Fruit fly (Drosophila melanogaster) whole organism, embryonic: ENCODE measurements around the gene Sec63.

Experiments used
- Antp ChIP-seq: fragments of 200-800 bp; sonication (Bioruptor generic); optimal IDR thresholded peaks from 3 replicates; lab custom pipeline; 2016; ENCODE audit warnings: missing biosample characterization, missing genetic modification characterization
- Awh ChIP-seq: fragments of 200-800 bp; sonication (Bioruptor generic); IDR thresholded peaks from 2 replicates; pipeline ENCODE4, ENCODE4 v1.3.6; 2022; ENCODE audit warnings: missing biosample characterization, missing genetic modification characterization
- B-H1 ChIP-seq: fragments of 200-800 bp; sonication (Bioruptor generic); IDR thresholded peaks from 3 replicates; pipeline ENCODE4 v1.3.6; 2022; ENCODE audit warnings: missing biosample characterization, missing genetic modification characterization
- CG10209 ChIP-seq: fragments of 200-800 bp; sonication (Bioruptor generic); optimal IDR thresholded peaks from 3 replicates; lab custom pipeline; 2017; ENCODE audit warnings: missing biosample characterization, mild to moderate bottlenecking, missing genetic modification characterization, missing genetic modification reagents
- CG10321 ChIP-seq: fragments of 200-800 bp; sonication (Bioruptor generic); IDR thresholded peaks from 2 replicates; pipeline ENCODE4 v1.3.6; 2022; ENCODE audit warnings: missing biosample characterization, missing genetic modification characterization
- CG11093 ChIP-seq: fragments of 200-800 bp; sonication (Bioruptor generic); IDR thresholded peaks from 3 replicates; pipeline ENCODE4 v1.3.6; 2022; ENCODE audit warnings: missing biosample characterization, missing genetic modification characterization
- CG11723 ChIP-seq: fragments of 200-800 bp; sonication (Bioruptor generic); optimal IDR thresholded peaks from 2 replicates; lab custom pipeline; 2017; ENCODE audit warnings: missing biosample characterization, mild to moderate bottlenecking, missing genetic modification characterization
- CG14441 ChIP-seq: fragments of 200-800 bp; sonication (Bioruptor generic); IDR thresholded peaks from 2 replicates; pipeline ENCODE4 v1.3.6; 2022; ENCODE audit warnings: missing biosample characterization, missing genetic modification characterization
- CG14860 ChIP-seq: fragments of 200-800 bp; sonication (Bioruptor generic); IDR thresholded peaks from 3 replicates; pipeline ENCODE4 v1.3.6; 2022; ENCODE audit warnings: missing biosample characterization, missing genetic modification characterization; ENCODE audit not compliant: partially characterized antibody
- CG17568 ChIP-seq: fragments of 200-800 bp; sonication (Bioruptor generic); optimal IDR thresholded peaks from 2 replicates; lab custom pipeline; 2018; ENCODE audit warnings: missing biosample characterization, mild to moderate bottlenecking, missing genetic modification characterization, moderate library complexity
- CG1792 ChIP-seq: fragments of 200-800 bp; sonication (Bioruptor generic); optimal IDR thresholded peaks from 2 replicates; lab custom pipeline; 2016; ENCODE audit warnings: missing biosample characterization, missing genetic modification characterization
- CG1832 ChIP-seq: fragments of 200-800 bp; sonication (Bioruptor generic); optimal IDR thresholded peaks from 2 replicates; lab custom pipeline; 2017; ENCODE audit warnings: missing biosample characterization, mild to moderate bottlenecking, missing genetic modification characterization, inconsistent platforms
- CG32532 ChIP-seq: fragments of 200-800 bp; sonication (Bioruptor generic); IDR thresholded peaks from 2 replicates; pipeline ENCODE4 v1.3.6; 2022; ENCODE audit warnings: missing biosample characterization, missing genetic modification characterization
- CG33557 ChIP-seq: fragments of 200-800 bp; sonication (Bioruptor generic); optimal IDR thresholded peaks from 2 replicates; lab custom pipeline; 2019; ENCODE audit warnings: missing biosample characterization, mild to moderate bottlenecking, missing genetic modification characterization, moderate library complexity
- CG3995 ChIP-seq: fragments of 200-800 bp; sonication (Bioruptor generic); optimal IDR thresholded peaks from 3 replicates; lab custom pipeline; 2016; ENCODE audit warnings: missing biosample characterization, missing genetic modification characterization
- CG4328 ChIP-seq: fragments of 200-800 bp; sonication (Bioruptor generic); optimal IDR thresholded peaks from 3 replicates; lab custom pipeline; 2017; ENCODE audit warnings: missing biosample characterization, missing genetic modification reagents, missing genetic modification characterization
- CG4360 ChIP-seq: fragments of 200-800 bp; sonication (Bioruptor generic); IDR thresholded peaks from 2 replicates; pipeline ENCODE4 v1.3.6; 2022; ENCODE audit warnings: missing biosample characterization, missing genetic modification characterization
- CG5245 ChIP-seq: fragments of 200-800 bp; sonication (Bioruptor generic); optimal IDR thresholded peaks from 3 replicates; lab custom pipeline; 2016; ENCODE audit warnings: missing biosample characterization, missing genetic modification characterization
- CG6272 ChIP-seq: fragments of 200-800 bp; sonication (Bioruptor generic); IDR thresholded peaks from 2 replicates; pipeline ENCODE4 v1.3.6; 2022; ENCODE audit warnings: missing biosample characterization, missing genetic modification characterization
- CG6765 ChIP-seq: fragments of 200-800 bp; sonication (Bioruptor generic); optimal IDR thresholded peaks from 3 replicates; lab custom pipeline; 2017; ENCODE audit warnings: missing biosample characterization, mild to moderate bottlenecking, missing genetic modification characterization
- CG6791 ChIP-seq: fragments of 200-800 bp; sonication (Bioruptor generic); IDR thresholded peaks from 3 replicates; pipeline ENCODE4 v1.3.6; 2022; ENCODE audit warnings: missing biosample characterization, missing genetic modification characterization; ENCODE audit not compliant: partially characterized antibody
- CG6813 ChIP-seq: fragments of 200-800 bp; sonication (Bioruptor generic); optimal IDR thresholded peaks from 2 replicates; lab custom pipeline; 2017; ENCODE audit warnings: missing biosample characterization, missing genetic modification characterization, mild to moderate bottlenecking, moderate library complexity, missing genetic modification reagents
- CG7839 ChIP-seq: fragments of 200-800 bp; sonication (Bioruptor generic); optimal IDR thresholded peaks from 3 replicates; lab custom pipeline; 2018; ENCODE audit warnings: missing biosample characterization, mild to moderate bottlenecking, missing genetic modification characterization, moderate library complexity
- CG7963 ChIP-seq: fragments of 200-800 bp; sonication (Bioruptor generic); IDR thresholded peaks from 3 replicates; pipeline ENCODE4 v1.3.6; 2022; ENCODE audit warnings: missing biosample characterization, missing genetic modification characterization; ENCODE audit not compliant: partially characterized antibody
- CG8290 ChIP-seq, 3 experiments: fragments of 200-800 bp; sonication (Bioruptor generic); optimal IDR thresholded peaks; 2 replicates each; lab custom pipeline; 2016 to 2019; ENCODE audit warnings: missing biosample characterization in 3 of 3, missing genetic modification characterization in 3 of 3, mild to moderate bottlenecking in 2 of 3, moderate library complexity in 1 of 3
- CG8478 ChIP-seq: fragments of >200 bp; optimal IDR thresholded peaks from 2 replicates; lab custom pipeline; 2018
- CG8944 ChIP-seq: fragments of 200-800 bp; sonication (Bioruptor generic); optimal IDR thresholded peaks from 3 replicates; lab custom pipeline; 2016; ENCODE audit warnings: missing biosample characterization, missing genetic modification characterization
- Dll ChIP-seq: fragments of 200-800 bp; sonication (Bioruptor generic); IDR thresholded peaks from 4 replicates; pipeline ENCODE4 v1.3.6; 2022; ENCODE audit warnings: missing biosample characterization, missing genetic modification characterization; ENCODE audit not compliant: partially characterized antibody
- E2f1 ChIP-seq: fragments of 200-800 bp; sonication (Bioruptor generic); IDR thresholded peaks from 2 replicates; pipeline ENCODE4 v1.3.6; 2022; ENCODE audit warnings: missing biosample characterization, missing genetic modification characterization
- Ets97D ChIP-seq: fragments of 200-800 bp; sonication (Bioruptor generic); optimal IDR thresholded peaks from 3 replicates; lab custom pipeline; 2016; ENCODE audit warnings: missing biosample characterization, missing genetic modification characterization
- MTF-1 ChIP-seq: fragments of 200-800 bp; sonication (Bioruptor generic); optimal IDR thresholded peaks from 2 replicates; lab custom pipeline; 2018; ENCODE audit warnings: missing biosample characterization, mild to moderate bottlenecking, missing genetic modification characterization, borderline replicate concordance
- Myb ChIP-seq: fragments of 200-800 bp; sonication (Bioruptor generic); optimal IDR thresholded peaks from 2 replicates; lab custom pipeline; 2016; ENCODE audit warnings: missing biosample characterization, missing genetic modification characterization
- Rfx ChIP-seq: fragments of 200-800 bp; sonication (Bioruptor generic); IDR thresholded peaks from 2 replicates; pipeline ENCODE4 v1.3.6; 2022; ENCODE audit warnings: missing biosample characterization, missing genetic modification characterization
- Sry-β ChIP-seq: fragments of 200-800 bp; sonication (Bioruptor generic); optimal IDR thresholded peaks from 2 replicates; lab custom pipeline; 2018; ENCODE audit warnings: missing biosample characterization, mild to moderate bottlenecking, missing genetic modification characterization, moderate library complexity
- Sry-δ ChIP-seq: fragments of 200-800 bp; sonication (Bioruptor generic); optimal IDR thresholded peaks from 2 replicates; lab custom pipeline; 2016; ENCODE audit warnings: missing biosample characterization, missing genetic modification characterization
- az2 ChIP-seq: fragments of 200-800 bp; sonication (Bioruptor generic); optimal IDR thresholded peaks from 3 replicates; lab custom pipeline; 2016; ENCODE audit warnings: missing biosample characterization, missing genetic modification characterization
- bigmax ChIP-seq: fragments of 200-800 bp; sonication (Bioruptor generic); optimal IDR thresholded peaks from 2 replicates; lab custom pipeline; 2018; ENCODE audit warnings: missing biosample characterization, mild to moderate bottlenecking, missing genetic modification characterization
- bowl ChIP-seq: fragments of 200-800 bp; sonication (Bioruptor generic); IDR thresholded peaks from 2 replicates; pipeline ENCODE4 v1.3.6; 2022; ENCODE audit warnings: missing biosample characterization, missing genetic modification characterization
- ci ChIP-seq: fragments of 200-800 bp; sonication (Bioruptor generic); IDR thresholded peaks from 3 replicates; pipeline ENCODE4 v1.3.6; 2022; ENCODE audit warnings: missing biosample characterization, missing genetic modification characterization
- ewg ChIP-seq: fragments of 200-800 bp; sonication (Bioruptor generic); optimal IDR thresholded peaks from 3 replicates; lab custom pipeline; 2017; ENCODE audit warnings: mild to moderate bottlenecking, missing biosample characterization, missing genetic modification reagents, missing genetic modification characterization
- fru ChIP-seq: fragments of >200 bp; optimal IDR thresholded peaks from 2 replicates; lab custom pipeline; 2017
- inv ChIP-seq: fragments of 200-800 bp; sonication (Bioruptor generic); IDR thresholded peaks from 2 replicates; pipeline ENCODE4 v1.3.6; 2022; ENCODE audit warnings: missing biosample characterization, missing genetic modification characterization; ENCODE audit not compliant: partially characterized antibody
- mirr ChIP-seq: fragments of 200-800 bp; sonication (Bioruptor generic); optimal IDR thresholded peaks from 3 replicates; lab custom pipeline; 2018; ENCODE audit warnings: missing biosample characterization, mild to moderate bottlenecking, missing genetic modification characterization
- otp ChIP-seq: fragments of 200-800 bp; sonication (Bioruptor generic); IDR thresholded peaks from 3 replicates; pipeline ENCODE4, ENCODE4 v1.3.6; 2022; ENCODE audit warnings: missing biosample characterization, missing genetic modification characterization
- pfk ChIP-seq: fragments of 200-800 bp; sonication (Bioruptor generic); optimal IDR thresholded peaks from 2 replicates; lab custom pipeline; 2018; ENCODE audit warnings: missing biosample characterization, mild to moderate bottlenecking, missing genetic modification characterization, moderate library complexity
- pho ChIP-seq: fragments of 200-800 bp; sonication (Bioruptor generic); optimal IDR thresholded peaks from 2 replicates; lab custom pipeline; 2016; ENCODE audit warnings: missing biosample characterization, missing genetic modification characterization
- salm ChIP-seq: fragments of 200-800 bp; sonication (Bioruptor generic); optimal IDR thresholded peaks from 2 replicates; lab custom pipeline; 2018; ENCODE audit warnings: missing biosample characterization, mild to moderate bottlenecking, missing genetic modification characterization
- tin ChIP-seq: fragments of 200-800 bp; sonication (Bioruptor generic); optimal IDR thresholded peaks from 3 replicates; lab custom pipeline; 2016; ENCODE audit warnings: missing biosample characterization, missing genetic modification characterization
- toy ChIP-seq: fragments of 200-800 bp; sonication (Bioruptor generic); IDR thresholded peaks from 2 replicates; pipeline ENCODE4 v1.3.6; 2022; ENCODE audit warnings: missing biosample characterization, missing genetic modification characterization

Gene Sec63

dm6 chr3L:7347984-7348631 lies 12.3 kb upstream of the Sec63 start, which contains the start of the genes Srp19 and qm (continued):
- TF ChIP-seq CG11093 (GFP tag; lab: Robert Waterston, UW): no peak
- TF ChIP-seq CG14441 (GFP tag; lab: Robert Waterston, UW): no peak
- TF ChIP-seq pfk: no peak
- peak; percentile 1 for TF ChIP-seq CG10209
- 0 out of 3 replicates have a peak, but pooled peaks have one; percentile 5 for TF ChIP-seq otp (GFP tag; lab: Robert Waterston, UW)
- peak; percentile 93 for TF ChIP-seq Sry-β
- no peak for TF ChIP-seq CG17568 (GFP tag; lab: Kevin White, UChicago)
- TF ChIP-seq tin (GFP tag; lab: Kevin White, UChicago): peak; percentile 42
- TF ChIP-seq pho (GFP tag; lab: Kevin White, UChicago): peak; percentile 69
- no peak for TF ChIP-seq E2f1 (GFP tag; lab: Robert Waterston, UW)
- peak; percentile 91 for TF ChIP-seq Dll
- TF ChIP-seq salm (tag; lab: Kevin White, UChicago): no peak
- TF ChIP-seq CG4360 (GFP tag; lab: Robert Waterston, UW): peak; percentile 79
- no peak for TF ChIP-seq CG6813 (GFP tag; lab: Kevin White, UChicago)
- peak; percentile 51 for TF ChIP-seq CG7839 (tag; lab: Kevin White, UChicago)
- TF ChIP-seq CG1832: no peak
- TF ChIP-seq CG1792 (GFP tag; lab: Kevin White, UChicago): peak; percentile 20
- TF ChIP-seq CG11723 (GFP tag; lab: Kevin White, UChicago): no peak
- peak; percentile 47 for TF ChIP-seq az2 (GFP tag; lab: Kevin White, UChicago)
- TF ChIP-seq CG6272 (GFP tag; lab: Robert Waterston, UW): peak; percentile 34; the same call in 1 of the 2 replicates
- peak; percentile 88 for TF ChIP-seq inv (GFP tag; lab: Robert Waterston, UW)
- TF ChIP-seq CG32532: peak; percentile 50
- TF ChIP-seq CG6765 (GFP tag; lab: Kevin White, UChicago): peak; percentile 43
- peak; percentile 45 for TF ChIP-seq CG8290 (GFP tag; optimal IDR thresholded peaks at IDR 0.05; lab: Kevin White, UChicago)
- peak in 1 of 2 experiments; percentile 49 for TF ChIP-seq CG8290 (tag; optimal IDR thresholded peaks at IDR 0.05; lab: Kevin White, UChicago)
- peak; percentile 22 for TF ChIP-seq CG33557 (GFP tag; lab: Kevin White, UChicago)
- peak; percentile 77; the same call in 2 of the 3 replicates for TF ChIP-seq CG14860 (GFP tag; lab: Robert Waterston, UW)
- TF ChIP-seq CG8944 (GFP tag; lab: Kevin White, UChicago): peak; percentile 47
- peak; percentile 51 for TF ChIP-seq Ets97D (GFP tag; lab: Kevin White, UChicago)
- peak; percentile 59 for TF ChIP-seq Myb (GFP tag; lab: Kevin White, UChicago)
- TF ChIP-seq B-H1: peak; percentile 11; the same call in 1 of the 3 replicates
- TF ChIP-seq CG6791: peak; percentile 83; the same call in 2 of the 3 replicates
- TF ChIP-seq CG3995 (GFP tag; lab: Kevin White, UChicago): no peak
- no peak for TF ChIP-seq bigmax (GFP tag; lab: Kevin White, UChicago)
- peak; percentile 51; the same call in 1 of the 2 replicates for TF ChIP-seq Rfx (GFP tag; lab: Robert Waterston, UW)
- no peak for TF ChIP-seq CG10321 (GFP tag; lab: Robert Waterston, UW)
- peak; percentile 22 for TF ChIP-seq mirr
- peak; percentile 27 for TF ChIP-seq CG5245 (GFP tag; lab: Kevin White, UChicago)
- no peak for TF ChIP-seq CG8478 (lab: Kevin White, UChicago)
- TF ChIP-seq MTF-1 (GFP tag; lab: Kevin White, UChicago): no peak
- TF ChIP-seq fru (lab: Kevin White, UChicago): no peak
- TF ChIP-seq ewg (GFP tag; lab: Kevin White, UChicago): no peak
- no peak for TF ChIP-seq Awh
- TF ChIP-seq bowl (GFP tag; lab: Robert Waterston, UW): no peak
- peak; percentile 60 for TF ChIP-seq Antp (GFP tag; lab: Kevin White, UChicago)
- TF ChIP-seq CG7963 (GFP tag; lab: Robert Waterston, UW): no peak; the same call in 2 of the 3 replicates
- TF ChIP-seq Sry-δ: peak; percentile 94
- no peak for TF ChIP-seq CG4328
- no peak for TF ChIP-seq toy (GFP tag; lab: Robert Waterston, UW)
- TF ChIP-seq ci (GFP tag; lab: Robert Waterston, UW): no peak; the same call in 2 of the 3 replicates
